Fruit fly (Drosophila melanogaster): ENCODE data around the gene CG7251.

The CG7251 gene

DNA sequence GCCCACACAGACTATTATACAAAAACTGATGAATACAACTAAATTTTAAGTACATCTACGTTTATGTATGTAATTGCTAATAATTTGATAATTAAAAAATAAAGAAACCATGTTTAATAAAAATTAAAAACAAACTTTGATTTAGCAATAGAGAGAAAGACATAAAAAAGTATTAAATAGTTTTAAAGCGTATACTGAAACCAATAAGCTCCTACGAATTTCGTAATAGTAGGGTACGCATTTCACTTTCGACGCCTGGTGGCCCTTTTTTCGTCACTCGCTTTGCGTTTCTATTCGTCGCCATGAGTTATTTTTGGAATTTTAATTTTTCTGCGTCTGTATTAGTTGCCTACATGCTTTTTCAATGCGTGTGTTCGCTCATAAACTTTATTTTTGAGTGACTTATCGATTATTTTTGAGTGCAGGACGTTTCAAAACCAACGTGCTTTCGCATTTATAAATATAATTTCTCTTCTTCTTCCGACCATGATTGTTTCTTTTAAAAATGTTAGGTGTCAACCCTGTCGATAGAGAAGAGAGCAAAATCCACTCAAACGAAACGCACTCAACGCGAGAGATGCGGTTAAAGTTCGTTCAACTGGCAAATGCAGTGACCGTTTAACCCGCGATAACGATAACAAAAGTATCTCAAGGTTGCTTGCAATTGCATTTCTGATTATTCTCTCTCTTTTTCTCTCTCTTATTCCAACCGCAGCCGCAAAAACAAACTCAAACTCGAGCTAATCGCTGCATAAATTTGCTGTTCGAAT, 41.5 kb downstream of the CG7251 start, which contains the start of gene Oscillin (continued):
- TF ChIP-seq cato (GFP tag; optimal IDR thresholded peaks at IDR 0.05; ENCODE audit: borderline replicate concordance) (no peak), inv (GFP tag; IDR thresholded peaks at IDR 0.05; ENCODE audit: partially characterized antibody) (peak; percentile 32; the same call in 1 of the 2 replicates), Poxn (GFP tag; IDR thresholded peaks at IDR 0.05) (peak; percentile 28; the same call in 1 of the 2 replicates), YL-1 (GFP tag; optimal IDR thresholded peaks at IDR 0.05) (peak; percentile 49), Oli (tag; optimal IDR thresholded peaks at IDR 0.05) (peak; percentile 29), her (GFP tag; optimal IDR thresholded peaks at IDR 0.05) (no peak), CG9215 (GFP tag; IDR thresholded peaks at IDR 0.05) (peak; percentile 77), hth (optimal IDR thresholded peaks at IDR 0.05) (no peak), CG18764 (GFP tag; optimal IDR thresholded peaks at IDR 0.05) (peak; percentile 67), CG10959 (GFP tag; IDR thresholded peaks at IDR 0.05) (peak; percentile 24; the same call in 1 of the 2 replicates), Hey (tag; optimal IDR thresholded peaks at IDR 0.05) (no peak), CG12155 (GFP tag; optimal IDR thresholded peaks at IDR 0.05) (peak; percentile 53), bcd (GFP tag; optimal IDR thresholded peaks at IDR 0.05) (peak; percentile 80), tap (tag; optimal IDR thresholded peaks at IDR 0.05) (peak; percentile 83), croc (GFP tag; conservative IDR thresholded peaks at IDR 0.05) (peak; percentile 72; the same call in 2 of the 3 replicates), al (GFP tag; IDR thresholded peaks at IDR 0.05) (peak; percentile 74), da (GFP tag; optimal IDR thresholded peaks at IDR 0.05) (no peak), CG42726 (GFP tag; IDR thresholded peaks at IDR 0.05; ENCODE audit: partially characterized antibody) (no peak), grau (tag; optimal IDR thresholded peaks at IDR 0.05) (peak; percentile 86), pb (GFP tag; optimal IDR thresholded peaks at IDR 0.05) (no peak), Lim3 (GFP tag; IDR thresholded peaks at IDR 0.05) (no peak), Eip74EF (GFP tag; optimal IDR thresholded peaks at IDR 0.05) (peak in 1 of 2 experiments; percentile 80), CG9932 (GFP tag; IDR thresholded peaks at IDR 0.05) (peak; percentile 72), Bgb (GFP tag; IDR thresholded peaks at IDR 0.05; ENCODE audit: partially characterized antibody) (peak; percentile 64; the same call in 1 of the 2 replicates), exex (tag; optimal IDR thresholded peaks at IDR 0.05) (peak; percentile 51), gem (tag; optimal IDR thresholded peaks at IDR 0.05) (peak; percentile 58), slbo (GFP tag; IDR thresholded peaks at IDR 0.05) (peak; percentile 79), CG13424 (tag; optimal IDR thresholded peaks at IDR 0.05) (no peak), zfh1 (GFP tag; IDR thresholded peaks at IDR 0.05) (peak; percentile 84), Myb (GFP tag; optimal IDR thresholded peaks at IDR 0.05) (no peak), maf-S (GFP tag; optimal IDR thresholded peaks at IDR 0.05) (no peak), seq (GFP tag; IDR thresholded peaks at IDR 0.05) (no peak; the same call in none of the 2 replicates), amos (GFP tag; IDR thresholded peaks at IDR 0.05; ENCODE audit: partially characterized antibody) (peak; percentile 22; the same call in 1 of the 2 replicates), CG1832 (GFP tag; optimal IDR thresholded peaks at IDR 0.05) (no peak), CG3838 (GFP tag; optimal IDR thresholded peaks at IDR 0.05) (peak; percentile 8), Jarid2 (GFP tag; optimal IDR thresholded peaks at IDR 0.05) (no peak), Oaz (GFP tag; IDR thresholded peaks at IDR 0.05) (no peak; the same call in none of the 2 replicates), caup (GFP tag; optimal IDR thresholded peaks at IDR 0.05; ENCODE audit: severe bottlenecking) (peak; percentile 78), CG6254 (GFP tag; optimal IDR thresholded peaks at IDR 0.05) (peak; percentile 85), ERR (GFP tag; optimal IDR thresholded peaks at IDR 0.05) (peak; percentile 43), kni (GFP tag; optimal IDR thresholded peaks at IDR 0.05) (peak; percentile 52), CG16813 (GFP tag; IDR thresholded peaks at IDR 0.05; ENCODE audit: partially characterized antibody) (peak; percentile 68; the same call in 2 of the 3 replicates), esg (GFP tag; conservative IDR thresholded peaks at IDR 0.05) (peak; percentile 66), CG17568 (GFP tag; optimal IDR thresholded peaks at IDR 0.05) (no peak), stwl (tag; optimal IDR thresholded peaks at IDR 0.05) (peak; percentile 88), Scr (GFP tag; IDR thresholded peaks at IDR 0.05; ENCODE audit: partially characterized antibody) (peak; percentile 59), pita (GFP tag; optimal IDR thresholded peaks at IDR 0.05) (no peak), Neu2 (GFP tag; optimal IDR thresholded peaks at IDR 0.05; ENCODE audit: borderline replicate concordance) (no peak)
